Fruit fly (Drosophila melanogaster): ENCODE data around the gene CG14294.
A peak's percentile ranks its signal among the peaks of the same experiment; 100 is the strongest.

Gene CG14294

DNA sequence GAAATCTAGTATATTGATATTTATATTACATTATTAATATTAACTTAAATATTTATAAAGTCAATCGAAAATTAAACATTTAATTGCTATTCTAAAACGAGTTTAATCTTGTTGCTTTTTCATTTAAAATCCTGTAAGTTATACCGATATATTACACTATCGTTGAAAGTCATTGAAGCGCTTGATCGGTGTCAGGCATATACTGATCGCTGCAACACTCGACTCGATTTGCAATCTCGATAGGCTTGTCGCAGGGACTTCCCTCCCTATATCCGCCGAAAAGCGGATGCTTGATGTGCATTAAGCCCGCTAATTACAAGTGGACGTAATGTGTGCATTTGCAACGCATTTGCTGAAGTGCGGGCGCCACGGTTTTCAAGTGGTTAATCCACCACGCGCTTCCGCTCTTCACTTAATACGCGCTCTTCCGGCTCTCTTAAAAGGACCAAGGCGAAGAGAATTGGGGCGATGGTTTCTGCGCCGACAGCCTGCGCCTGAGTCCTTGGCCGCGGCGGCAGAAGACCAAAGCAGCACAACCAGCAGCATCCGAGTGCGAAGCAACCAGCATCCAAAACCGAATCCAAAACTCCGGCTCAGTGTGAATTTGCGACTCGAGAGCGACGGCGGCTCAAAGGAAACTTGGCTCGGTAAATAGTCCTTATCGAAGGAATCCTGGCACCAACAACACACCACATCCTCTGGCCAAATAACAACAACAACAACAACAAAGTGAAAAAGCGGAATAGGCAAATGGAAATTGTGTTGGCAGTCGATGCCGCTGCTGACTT, 27.0 kb upstream of the CG14294 start, which contains the start of gene CG42613 (continued):
- peak; percentile 89 for TF ChIP-seq CG1603 (tag; optimal IDR thresholded peaks at IDR 0.05)
- peak; percentile 57 for TF ChIP-seq CG15269 (tag; optimal IDR thresholded peaks at IDR 0.05)
- peak; percentile 7 for TF ChIP-seq CG7786 (GFP tag; optimal IDR thresholded peaks at IDR 0.05)
- peak; percentile 22; the same call in 1 of the 2 replicates for TF ChIP-seq CG17612 (GFP tag; IDR thresholded peaks at IDR 0.05)
- TF ChIP-seq jumu (GFP tag; optimal IDR thresholded peaks at IDR 0.05) = peak; percentile 48
- no peak for TF ChIP-seq ftz-f1 (GFP tag; optimal IDR thresholded peaks at IDR 0.05)
- TF ChIP-seq CG12744 (GFP tag; optimal IDR thresholded peaks at IDR 0.05) = peak; percentile 59
- TF ChIP-seq Spps (tag; optimal IDR thresholded peaks at IDR 0.05) = peak; percentile 36
- TF ChIP-seq CG11247 (GFP tag; IDR thresholded peaks at IDR 0.05) = peak; percentile 66
- peak; percentile 81 for TF ChIP-seq pb (GFP tag; optimal IDR thresholded peaks at IDR 0.05)
- peak; percentile 39 for TF ChIP-seq abd-A (tag; optimal IDR thresholded peaks at IDR 0.05)
- peak; percentile 57 for TF ChIP-seq Scr (GFP tag; IDR thresholded peaks at IDR 0.05; ENCODE audit: partially characterized antibody)
- peak; percentile 37 for TF ChIP-seq MBD-R2 (GFP tag; IDR thresholded peaks at IDR 0.05)
- peak; percentile 55 for TF ChIP-seq CG4730 (GFP tag; IDR thresholded peaks at IDR 0.05)
- TF ChIP-seq Vsx1 (GFP tag; optimal IDR thresholded peaks at IDR 0.05) = peak; percentile 78
- TF ChIP-seq CG12155 (GFP tag; optimal IDR thresholded peaks at IDR 0.05) = no peak
- TF ChIP-seq ro (GFP tag; IDR thresholded peaks at IDR 0.05) = peak; percentile 18; the same call in 1 of the 2 replicates
- 0 out of 3 replicates have a peak, but pooled peaks have one; percentile 60 for TF ChIP-seq HLH4C (GFP tag; IDR thresholded peaks at IDR 0.05; ENCODE audit: partially characterized antibody)
- TF ChIP-seq Bgb (GFP tag; IDR thresholded peaks at IDR 0.05; ENCODE audit: partially characterized antibody) = peak; percentile 63
- peak; percentile 64 for TF ChIP-seq dm (GFP tag; optimal IDR thresholded peaks at IDR 0.05)
- peak; percentile 2 for TF ChIP-seq nmo (GFP tag; optimal IDR thresholded peaks at IDR 0.05)
- TF ChIP-seq tin (GFP tag; optimal IDR thresholded peaks at IDR 0.05) = peak; percentile 17
- TF ChIP-seq CG7357 (GFP tag; IDR thresholded peaks at IDR 0.05) = no peak
- TF ChIP-seq CG3838 (GFP tag; optimal IDR thresholded peaks at IDR 0.05) = no peak
- TF ChIP-seq E2f1 (GFP tag; IDR thresholded peaks at IDR 0.05) = peak; percentile 45
- TF ChIP-seq Adf1 (GFP tag; IDR thresholded peaks at IDR 0.05) = peak; percentile 61; the same call in 1 of the 2 replicates
- TF ChIP-seq pzg (GFP tag; optimal IDR thresholded peaks at IDR 0.05) = peak; percentile 15
- TF ChIP-seq twi (tag; optimal IDR thresholded peaks at IDR 0.05) = peak; percentile 46
- peak; percentile 57 for TF ChIP-seq CG14965 (GFP tag; optimal IDR thresholded peaks at IDR 0.05; ENCODE audit: borderline replicate concordance)
- no peak for TF ChIP-seq da (GFP tag; optimal IDR thresholded peaks at IDR 0.05)
- TF ChIP-seq Deaf1 (tag; optimal IDR thresholded peaks at IDR 0.05) = peak; percentile 72
- TF ChIP-seq YL-1 (GFP tag; optimal IDR thresholded peaks at IDR 0.05) = no peak
- peak; percentile 53; the same call in 1 of the 3 replicates for TF ChIP-seq H15 (GFP tag; IDR thresholded peaks at IDR 0.05)
- peak; percentile 53; the same call in 2 of the 3 replicates for TF ChIP-seq Aef1 (GFP tag; IDR thresholded peaks at IDR 0.05)
- TF ChIP-seq cg (GFP tag; optimal IDR thresholded peaks at IDR 0.05) = no peak
- no peak for TF ChIP-seq esg (GFP tag; conservative IDR thresholded peaks at IDR 0.05)
- TF ChIP-seq HmgD (GFP tag; optimal IDR thresholded peaks at IDR 0.05) = peak; percentile 52
- TF ChIP-seq Doc3 (GFP tag; IDR thresholded peaks at IDR 0.05; ENCODE audit: partially characterized antibody) = peak; percentile 69
- TF ChIP-seq CG1529 (GFP tag; optimal IDR thresholded peaks at IDR 0.05) = peak; percentile 27
- TF ChIP-seq CoRest (tag; optimal IDR thresholded peaks at IDR 0.05) = peak; percentile 71
- no peak for TF ChIP-seq lov (optimal IDR thresholded peaks at IDR 0.05)
- peak; percentile 84; the same call in 2 of the 3 replicates for TF ChIP-seq lov (GFP tag; IDR thresholded peaks at IDR 0.05)
- no peak for TF ChIP-seq CkIIα-i1 (GFP tag; IDR thresholded peaks at IDR 0.05)
- peak; percentile 64 for TF ChIP-seq zen2 (GFP tag; IDR thresholded peaks at IDR 0.05; ENCODE audit: partially characterized antibody)
- TF ChIP-seq ttk (GFP tag; IDR thresholded peaks at IDR 0.05) = peak; percentile 35; the same call in 1 of the 2 replicates
- peak; percentile 74 for TF ChIP-seq her (GFP tag; optimal IDR thresholded peaks at IDR 0.05)
- no peak for TF ChIP-seq CG7745 (tag; optimal IDR thresholded peaks at IDR 0.05)
- TF ChIP-seq dimm (GFP tag; IDR thresholded peaks at IDR 0.05) = no peak; the same call in 1 of the 2 replicates
- peak; percentile 66 for TF ChIP-seq nau (GFP tag; optimal IDR thresholded peaks at IDR 0.05)

Data from whole organism, embryonic.